Fruit fly (Drosophila melanogaster): ENCODE data around the gene CG11168.

DNA sequence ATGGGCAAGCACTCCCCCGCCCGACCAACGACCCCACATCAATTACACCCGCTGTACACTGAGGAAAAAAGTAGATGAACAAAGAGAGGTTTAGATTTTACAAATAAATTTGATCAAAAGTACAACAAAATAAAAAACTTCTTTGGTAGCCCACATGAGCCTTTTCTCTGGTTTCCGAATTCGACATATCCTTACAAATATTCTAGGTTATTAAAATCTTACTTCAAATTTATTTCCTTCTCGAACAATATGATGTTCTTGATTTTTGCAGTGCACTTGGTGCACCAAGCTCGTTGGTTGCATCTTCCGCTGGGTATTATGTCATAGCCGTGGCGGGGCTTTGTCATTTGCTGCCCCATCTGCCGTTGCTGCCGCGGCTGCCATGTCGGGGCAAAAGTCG lies 11.3 kb upstream of the CG11168 start:
- TF ChIP-seq CG8478 (optimal IDR thresholded peaks at IDR 0.05) (no peak), CTCF (optimal IDR thresholded peaks at IDR 0.05) (no peak)

Data from S2 (cell line).